Fruit fly (Drosophila melanogaster): ENCODE data around the gene Snap24.

The Snap24 gene

DNA sequence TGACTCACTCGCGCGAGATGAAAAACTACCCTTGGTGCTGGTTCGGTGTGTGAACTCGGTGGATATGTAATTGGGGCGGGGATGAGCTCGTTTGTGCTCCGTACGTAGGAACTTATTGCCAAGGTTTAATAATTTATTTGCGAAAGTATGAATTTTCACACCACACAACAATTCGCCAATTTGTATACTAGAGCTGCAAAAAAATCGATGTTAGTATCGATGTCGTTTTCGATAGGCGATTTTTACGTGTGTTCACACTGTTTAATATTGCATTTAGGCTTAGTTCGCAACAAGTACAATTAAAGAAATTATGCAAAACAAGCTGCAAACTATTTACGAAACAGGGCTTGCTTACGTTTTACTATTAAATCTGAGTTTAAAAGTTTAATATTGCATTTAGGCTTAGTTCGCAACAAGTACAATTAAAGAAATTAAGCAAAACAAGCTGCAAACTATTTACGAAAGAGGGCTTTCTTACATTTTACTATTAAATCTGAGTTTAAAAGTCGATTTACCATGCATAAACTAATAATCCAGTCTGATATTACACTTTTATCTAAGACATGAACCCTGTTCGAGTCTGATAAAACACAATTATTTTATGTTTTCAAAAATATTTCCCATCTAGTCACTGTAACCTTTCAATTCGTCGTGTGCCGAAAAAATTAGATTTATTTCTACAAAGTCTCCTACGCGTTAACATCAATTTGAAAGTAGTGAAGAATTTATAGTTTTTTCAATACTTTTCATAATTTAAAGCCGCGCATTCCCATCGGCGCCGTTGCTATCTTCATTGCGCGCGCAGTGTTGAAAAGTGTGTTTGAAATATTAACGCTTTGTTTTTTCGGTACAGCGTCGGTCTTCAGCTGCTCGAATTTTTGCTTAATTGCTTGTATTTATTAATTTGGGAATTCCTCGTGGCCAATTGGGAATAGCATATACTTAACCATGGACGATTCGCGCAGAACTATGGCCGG lies at the start of gene Snap24, which contains the start of gene CG8478:
Snap24 (minus strand) TSS at position 196 of the 977 bp plus-strand sequence.
CG8478 (plus strand) TSS at position 696 of the 977 bp plus-strand sequence.
- TF ChIP-seq usp (GFP tag; optimal IDR thresholded peaks at IDR 0.05) (no peak), pan (optimal IDR thresholded peaks at IDR 0.05) (no peak), CG8478 (optimal IDR thresholded peaks at IDR 0.05) (no peak), psq (optimal IDR thresholded peaks at IDR 0.05) (no peak), EcR (GFP tag; optimal IDR thresholded peaks at IDR 0.05) (no peak), Dll (optimal IDR thresholded peaks at IDR 0.05) (no peak)

- TF ChIP-seq Dll (optimal IDR thresholded peaks at IDR 0.05): no peak
- no peak for TF ChIP-seq usp (GFP tag; optimal IDR thresholded peaks at IDR 0.05)
- TF ChIP-seq pan (optimal IDR thresholded peaks at IDR 0.05): no peak
- no peak for TF ChIP-seq EcR (GFP tag; optimal IDR thresholded peaks at IDR 0.05)
These were observed 49.5 kb upstream of the Snap24 start, which contains the start of gene CG8534 for dm6 chr3R:9812447-9812846. Gene CG8534, plus strand, starts transcription at chr3R:9812747.

- TF ChIP-seq CG8478 (optimal IDR thresholded peaks at IDR 0.05): peak; percentile 85
- TF ChIP-seq Dll (optimal IDR thresholded peaks at IDR 0.05): no peak
- peak; percentile 65 for TF ChIP-seq psq (optimal IDR thresholded peaks at IDR 0.05)
- no peak for TF ChIP-seq EcR (GFP tag; optimal IDR thresholded peaks at IDR 0.05)
These were observed 46.1 kb upstream of the Snap24 start, which contains the start of gene FBXO11 for dm6 chr3R:9808946-9809545. Gene FBXO11, minus strand, starts transcription at chr3R:9809368.

DNA sequence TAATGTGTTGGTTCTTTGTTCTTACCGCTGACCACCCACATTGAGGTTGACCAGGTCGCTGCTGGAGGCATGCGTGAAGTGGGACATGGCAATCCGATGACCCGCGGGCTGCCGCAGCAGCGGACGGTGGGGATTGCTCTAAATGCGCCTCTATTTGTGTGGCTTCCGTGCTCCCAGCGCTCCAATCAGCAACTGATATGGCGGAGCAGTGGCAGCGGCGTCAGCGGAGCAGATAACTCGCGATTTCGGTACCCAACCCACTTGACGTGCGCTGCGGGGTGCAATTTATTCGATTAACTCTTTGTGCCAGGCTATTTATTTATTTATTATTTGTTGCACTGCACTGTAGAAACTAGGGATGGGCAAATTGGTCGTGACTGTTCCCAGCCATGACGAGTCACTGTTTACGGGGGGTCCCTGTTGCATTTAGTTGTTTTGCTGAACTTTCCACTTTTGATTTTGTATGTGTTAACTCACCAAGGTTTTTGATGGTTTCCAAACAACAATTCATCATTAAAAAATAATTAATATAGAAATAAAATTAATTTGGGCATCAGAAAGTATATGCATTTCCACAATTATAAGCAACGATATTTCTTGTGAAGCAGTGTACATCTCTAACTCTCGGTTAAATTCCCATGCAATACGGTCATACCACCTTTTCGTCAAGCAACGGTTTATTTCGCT lies 37.8 kb upstream of the Snap24 start, which contains the start of the genes CG9467 and CG8526:
CG9467 (minus strand) TSS at position 383 of the 687 bp plus-strand sequence.
CG8526 (plus strand) TSS at position 637 of the 687 bp plus-strand sequence.
- no peak for TF ChIP-seq pan (optimal IDR thresholded peaks at IDR 0.05)
- TF ChIP-seq usp (GFP tag; optimal IDR thresholded peaks at IDR 0.05): no peak
- no peak for TF ChIP-seq Dll (optimal IDR thresholded peaks at IDR 0.05)
- no peak for TF ChIP-seq psq (optimal IDR thresholded peaks at IDR 0.05)
- no peak for TF ChIP-seq CG8478 (optimal IDR thresholded peaks at IDR 0.05)
- no peak for TF ChIP-seq EcR (GFP tag; optimal IDR thresholded peaks at IDR 0.05)

dm6 chr3R:9793018-9793417 lies 30.1 kb upstream of the Snap24 start, which contains the start of gene CG8516:
Gene CG8516, plus strand, starts transcription at chr3R:9793295.
- no peak for TF ChIP-seq psq (optimal IDR thresholded peaks at IDR 0.05)

DNA sequence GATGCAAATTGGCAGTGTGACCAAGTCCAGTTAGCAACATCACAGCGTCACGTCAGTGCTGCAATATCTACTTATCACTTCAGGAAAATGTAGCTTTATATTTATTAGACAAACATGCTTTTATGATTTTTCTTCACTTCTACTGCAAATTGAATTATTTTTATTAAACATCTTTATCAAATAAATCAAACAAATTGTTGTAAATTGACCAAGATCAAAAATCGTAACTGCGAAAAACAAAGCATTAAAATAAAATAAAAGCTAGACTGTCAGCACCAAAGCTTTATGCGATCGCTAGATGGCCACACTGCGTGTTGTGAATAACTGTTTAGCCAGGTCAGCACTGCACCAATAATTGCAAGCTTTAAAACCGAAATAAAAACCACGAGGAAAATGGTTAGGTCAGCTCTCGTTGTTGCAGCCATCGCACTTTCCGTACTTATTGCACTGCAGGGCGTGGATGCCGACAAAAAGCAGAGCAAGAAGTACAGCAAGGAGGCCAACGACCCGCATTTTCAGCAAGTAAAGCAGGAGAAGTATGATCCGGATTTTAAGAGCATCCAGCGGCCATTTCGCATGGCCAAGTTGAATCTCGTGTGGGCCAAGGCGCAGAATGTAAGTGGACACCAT lies 28.3 kb upstream of the Snap24 start, which contains the start of the genes CG12945 and CG8507:
CG12945 (minus strand) TSS at position 45 of the 630 bp plus-strand sequence.
CG8507 (plus strand) TSS at position 307 of the 630 bp plus-strand sequence.
- TF ChIP-seq psq (optimal IDR thresholded peaks at IDR 0.05) (no peak), CG8478 (optimal IDR thresholded peaks at IDR 0.05) (no peak), pan (optimal IDR thresholded peaks at IDR 0.05) (no peak), Dll (optimal IDR thresholded peaks at IDR 0.05) (no peak), usp (GFP tag; optimal IDR thresholded peaks at IDR 0.05) (no peak), EcR (GFP tag; optimal IDR thresholded peaks at IDR 0.05) (no peak)

DNA sequence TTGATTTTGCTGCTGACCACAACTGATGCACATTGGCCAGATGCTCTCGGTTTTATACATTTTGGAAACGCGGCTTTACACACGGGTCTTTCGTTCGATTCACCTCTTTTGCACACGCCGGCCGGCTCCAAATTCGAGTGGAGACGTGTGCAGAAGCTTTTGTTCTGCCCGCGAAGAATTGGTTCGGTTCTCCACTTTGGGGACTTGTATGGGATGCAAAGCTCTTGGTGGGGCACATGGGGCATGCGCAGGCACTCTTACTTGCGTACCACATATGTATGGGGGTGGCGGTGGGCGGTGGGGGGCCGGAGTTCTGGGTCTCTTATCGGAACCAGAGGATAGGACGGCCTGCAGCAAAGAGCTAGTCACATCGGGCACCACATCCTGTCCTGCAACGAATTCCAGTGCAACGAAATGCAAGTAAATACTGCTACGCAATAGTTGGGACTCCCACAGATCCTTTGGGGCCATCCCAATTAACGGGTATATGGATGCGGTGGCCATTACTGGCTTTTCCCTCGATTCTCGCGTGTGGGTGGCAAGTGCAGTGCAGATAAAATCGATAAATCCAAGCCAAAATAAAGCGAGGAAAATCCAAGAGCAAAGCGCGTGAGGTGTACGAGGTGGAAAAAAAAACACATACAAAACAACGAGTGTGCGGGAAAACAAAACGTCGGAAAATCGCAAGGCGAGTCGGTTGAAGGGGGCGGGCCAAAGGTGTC lies 21.6 kb upstream of the Snap24 start, which contains the start of the genes MtnA and CG8500:
MtnA (minus strand) TSS at position 30 of the 722 bp plus-strand sequence.
CG8500 (plus strand) TSS at position 313 of the 722 bp plus-strand sequence.
- TF ChIP-seq pan (optimal IDR thresholded peaks at IDR 0.05) (no peak), CG8478 (optimal IDR thresholded peaks at IDR 0.05) (peak; percentile 11)

DNA sequence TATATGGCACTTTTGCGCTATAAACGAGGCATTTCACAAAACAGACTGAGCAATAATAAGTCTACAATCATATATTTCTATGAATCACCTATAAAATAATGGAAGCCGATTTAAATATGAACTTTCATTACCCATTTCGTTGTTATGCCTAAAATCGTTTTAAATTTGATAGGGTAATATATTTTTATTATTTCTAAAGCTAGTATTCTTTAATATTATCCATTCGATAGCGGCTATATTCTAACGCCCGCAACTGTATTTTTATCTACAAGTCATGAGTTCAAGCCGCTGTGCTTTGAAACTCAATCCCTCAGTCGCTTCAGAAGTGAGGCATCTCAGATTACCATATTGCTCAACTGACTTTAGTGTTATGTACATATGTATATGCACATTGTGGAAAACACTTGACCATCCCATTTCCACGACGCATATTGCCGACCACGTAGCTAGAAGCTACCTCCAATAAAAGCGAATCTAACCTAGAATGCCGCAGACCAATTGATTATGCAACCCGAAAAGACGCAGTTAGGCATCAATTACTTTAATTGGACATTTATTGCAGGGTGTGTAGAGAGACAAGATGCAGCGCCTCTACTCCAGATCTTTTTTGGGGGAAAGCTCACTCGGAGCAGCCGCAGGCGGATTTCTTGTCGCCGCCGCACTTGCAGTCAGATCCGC lies 20.4 kb upstream of the Snap24 start:
- no peak for TF ChIP-seq CG8478 (optimal IDR thresholded peaks at IDR 0.05)
- no peak for TF ChIP-seq pan (optimal IDR thresholded peaks at IDR 0.05)
- TF ChIP-seq EcR (GFP tag; optimal IDR thresholded peaks at IDR 0.05): no peak
- TF ChIP-seq usp (GFP tag; optimal IDR thresholded peaks at IDR 0.05): no peak
- no peak for TF ChIP-seq Dll (optimal IDR thresholded peaks at IDR 0.05)
- TF ChIP-seq psq (optimal IDR thresholded peaks at IDR 0.05): no peak

DNA sequence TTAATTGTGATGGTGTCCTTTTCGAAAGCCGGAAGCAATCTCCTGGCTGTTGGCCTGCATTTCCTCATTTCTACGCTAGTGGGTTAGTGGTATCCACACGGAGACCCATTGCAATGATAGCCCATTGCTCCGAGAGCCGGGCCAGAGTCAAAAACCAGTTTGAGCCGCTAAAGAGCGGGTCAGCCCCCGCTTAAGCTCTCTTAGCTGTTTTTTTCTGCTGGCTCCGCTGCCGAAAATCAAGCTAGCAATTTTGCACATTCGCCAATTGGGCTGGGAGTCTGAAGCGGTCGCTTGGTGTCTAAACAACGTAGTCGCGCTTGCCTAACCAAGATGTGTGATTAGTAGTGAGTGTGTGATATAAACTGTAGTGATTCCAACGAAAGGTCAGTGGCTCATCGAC lies 16.8 kb upstream of the Snap24 start, which contains the start of gene CG12947:
CG12947 (plus strand) TSS at position 301 of the 400 bp plus-strand sequence.
- TF ChIP-seq Dll (optimal IDR thresholded peaks at IDR 0.05): no peak
- TF ChIP-seq usp (GFP tag; optimal IDR thresholded peaks at IDR 0.05): no peak
- TF ChIP-seq pan (optimal IDR thresholded peaks at IDR 0.05): no peak
- no peak for TF ChIP-seq CG8478 (optimal IDR thresholded peaks at IDR 0.05)
- no peak for TF ChIP-seq psq (optimal IDR thresholded peaks at IDR 0.05)
- no peak for TF ChIP-seq EcR (GFP tag; optimal IDR thresholded peaks at IDR 0.05)

DNA sequence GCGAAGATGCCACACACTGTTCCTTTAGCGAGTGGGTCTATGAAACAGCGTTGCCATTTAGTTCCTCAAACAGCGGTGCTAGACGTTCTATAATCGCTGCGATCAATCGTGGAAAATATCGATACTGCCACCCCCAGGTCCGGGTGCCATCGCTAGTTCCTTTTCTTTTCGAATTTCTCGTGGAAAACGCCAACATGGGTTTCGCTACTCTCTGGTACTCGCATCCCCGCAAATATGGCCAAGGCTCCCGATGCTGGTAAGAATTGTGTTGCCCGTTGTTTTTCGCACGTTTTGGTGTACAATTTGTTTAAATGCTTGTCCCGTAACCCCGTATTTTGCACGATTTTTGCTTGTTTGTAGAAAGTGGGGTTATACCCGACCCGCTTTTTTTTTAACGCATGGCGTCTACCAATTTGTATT lies 15.0 kb upstream of the Snap24 start, which contains the start of gene RpS29:
RpS29 (plus strand) TSS at position 102 of the 420 bp plus-strand sequence.
- no peak for TF ChIP-seq pan (optimal IDR thresholded peaks at IDR 0.05)
- TF ChIP-seq EcR (GFP tag; optimal IDR thresholded peaks at IDR 0.05): no peak
- no peak for TF ChIP-seq usp (GFP tag; optimal IDR thresholded peaks at IDR 0.05)
- no peak for TF ChIP-seq psq (optimal IDR thresholded peaks at IDR 0.05)
- TF ChIP-seq CG8478 (optimal IDR thresholded peaks at IDR 0.05): no peak
- no peak for TF ChIP-seq Dll (optimal IDR thresholded peaks at IDR 0.05)

All from whole organism.